Worm (Caenorhabditis elegans) whole organism, young adult: Measurements from ENCODE around the gene Y56A3A.16.

Experiments used
- B0019.2 ChIP-seq: fragments of 200-800 bp; sonication (Bioruptor generic); conservative IDR thresholded peaks from 2 replicates; pipeline ENCODE4 v1.3.6; 2022; ENCODE audit warnings: missing genetic modification reagents, missing genetic modification characterization, missing compliant biosample characterization
- B0035.1 ChIP-seq: sonication (generic microtip); optimal IDR thresholded peaks from 2 replicates; lab custom pipeline; 2016; ENCODE audit warnings: missing genetic modification characterization, mild to moderate bottlenecking, missing compliant biosample characterization, missing genotype, missing genetic modification reagents
- D2030.7 ChIP-seq: fragments of 200-800 bp; sonication (Bioruptor generic); IDR thresholded peaks from 2 replicates; pipeline ENCODE4 v1.3.6; 2022; ENCODE audit warnings: missing genetic modification reagents, missing genetic modification characterization, missing compliant biosample characterization
- F39B2.1 ChIP-seq: fragments of 200-800 bp; sonication (Bioruptor generic); IDR thresholded peaks from 2 replicates; pipeline ENCODE4 v1.3.6; 2022; ENCODE audit warnings: missing genetic modification reagents, missing genetic modification characterization, missing compliant biosample characterization
- F55B11.4 ChIP-seq: sonication (generic microtip); optimal IDR thresholded peaks from 2 replicates; lab custom pipeline; 2016; ENCODE audit warnings: missing compliant biosample characterization, missing genetic modification characterization, borderline replicate concordance; ENCODE audit not compliant: insufficient read depth
- F57A8.1 ChIP-seq: fragments of 200-800 bp; sonication (Bioruptor generic); optimal IDR thresholded peaks from 2 replicates; lab custom pipeline; 2018; ENCODE audit warnings: mild to moderate bottlenecking, missing genetic modification characterization, moderate library complexity, missing compliant biosample characterization
- K12H6.12 ChIP-seq: fragments of 200-800 bp; sonication (Bioruptor generic); optimal IDR thresholded peaks from 2 replicates; lab custom pipeline; 2018; ENCODE audit warnings: mild to moderate bottlenecking, missing genetic modification characterization, missing compliant biosample characterization
- T07F8.4 ChIP-seq: sonication (generic microtip); optimal IDR thresholded peaks from 2 replicates; lab custom pipeline; 2016; ENCODE audit warnings: mild to moderate bottlenecking, missing genetic modification characterization, moderate library complexity, missing compliant biosample characterization
- Y53G8AR.9 ChIP-seq: fragments of 200-800 bp; sonication (Bioruptor generic); conservative IDR thresholded peaks from 2 replicates; pipeline ENCODE4 v1.3.6; 2022; ENCODE audit warnings: missing genetic modification reagents, missing genetic modification characterization, missing compliant biosample characterization
- Y56A3A.18 ChIP-seq: fragments of 200-800 bp; sonication (Bioruptor generic); IDR thresholded peaks from 2 replicates; pipeline ENCODE4 v1.3.6; 2022; ENCODE audit warnings: missing genetic modification reagents, missing genetic modification characterization, missing compliant biosample characterization
- Y95B8A.8 ChIP-seq: fragments of 200-800 bp; sonication (Bioruptor generic); IDR thresholded peaks from 2 replicates; pipeline ENCODE4 v1.3.6; 2022; ENCODE audit warnings: missing genetic modification reagents, missing genetic modification characterization, missing compliant biosample characterization
- ZK185.1 ChIP-seq: sonication (generic microtip); optimal IDR thresholded peaks from 2 replicates; lab custom pipeline; 2016; ENCODE audit warnings: mild to moderate bottlenecking, missing genetic modification characterization, missing compliant biosample characterization; ENCODE audit not compliant: poor library complexity, severe bottlenecking
- aptf-2 ChIP-seq: fragments of 200-800 bp; sonication (Bioruptor generic); conservative IDR thresholded peaks from 2 replicates; pipeline ENCODE4 v1.3.6; 2022; ENCODE audit warnings: missing genetic modification reagents, missing genetic modification characterization, missing compliant biosample characterization
- atf-7 ChIP-seq: sonication (generic microtip); optimal IDR thresholded peaks from 2 replicates; lab custom pipeline; 2017; ENCODE audit warnings: mild to moderate bottlenecking, missing genetic modification characterization, missing compliant biosample characterization
- attf-3 ChIP-seq: fragments of 200-800 bp; sonication (Bioruptor generic); conservative IDR thresholded peaks from 2 replicates; pipeline ENCODE4 v1.3.6; 2022; ENCODE audit warnings: missing genetic modification reagents, missing genetic modification characterization, missing compliant biosample characterization
- attf-6 ChIP-seq: fragments of 200-800 bp; sonication (Bioruptor generic); IDR thresholded peaks from 2 replicates; pipeline ENCODE4 v1.3.6; 2022; ENCODE audit warnings: missing genetic modification reagents, missing genetic modification characterization, missing compliant biosample characterization
- bed-1 ChIP-seq: fragments of 200-800 bp; sonication (Bioruptor generic); IDR thresholded peaks from 2 replicates; pipeline ENCODE4 v1.3.6; 2022; ENCODE audit warnings: missing genetic modification reagents, missing genetic modification characterization, missing compliant biosample characterization
- bed-2 ChIP-seq: fragments of 200-800 bp; sonication (Bioruptor generic); IDR thresholded peaks from 2 replicates; pipeline ENCODE4 v1.3.6; 2022; ENCODE audit warnings: missing genetic modification reagents, missing genetic modification characterization, missing compliant biosample characterization
- ceh-27 ChIP-seq: fragments of 200-800 bp; sonication (Bioruptor generic); optimal IDR thresholded peaks from 2 replicates; lab custom pipeline; 2018; ENCODE audit warnings: mild to moderate bottlenecking, missing genetic modification characterization, moderate library complexity, missing compliant biosample characterization
- ceh-58 ChIP-seq: fragments of 200-800 bp; sonication (Bioruptor generic); IDR thresholded peaks from 2 replicates; pipeline ENCODE4 v1.3.6; 2022; ENCODE audit warnings: missing genetic modification characterization, missing compliant biosample characterization
- ceh-91 ChIP-seq: fragments of 200-800 bp; sonication (Bioruptor generic); IDR thresholded peaks from 2 replicates; pipeline ENCODE4 v1.3.6; 2022; ENCODE audit warnings: missing genetic modification reagents, missing genetic modification characterization, missing compliant biosample characterization
- die-1 ChIP-seq: sonication (generic microtip); optimal IDR thresholded peaks from 2 replicates; lab custom pipeline; 2016; ENCODE audit warnings: missing genotype, mild to moderate bottlenecking, missing genetic modification characterization, missing compliant biosample characterization
- dpl-1 ChIP-seq: fragments of 150-350 bp; optimal IDR thresholded peaks from 2 replicates; lab custom pipeline; 2014; ENCODE audit warnings: missing biosample characterization, missing genetic modification reagents, missing genetic modification characterization
- efl-1 ChIP-seq: fragments of 150-350 bp; optimal IDR thresholded peaks from 2 replicates; lab custom pipeline; 2014; ENCODE audit warnings: missing biosample characterization, missing genetic modification reagents, missing genetic modification characterization
- egrh-3 ChIP-seq: fragments of 200-800 bp; sonication (Bioruptor generic); IDR thresholded peaks from 2 replicates; pipeline ENCODE4 v1.3.6; 2022; ENCODE audit warnings: missing genetic modification reagents, missing genetic modification characterization, missing compliant biosample characterization
- gei-17 ChIP-seq: fragments of 200-800 bp; sonication (Bioruptor generic); optimal IDR thresholded peaks from 2 replicates; lab custom pipeline; 2018; ENCODE audit warnings: mild to moderate bottlenecking, missing genetic modification characterization, missing compliant biosample characterization
- him-1 ChIP-seq: sonication (generic microtip); optimal IDR thresholded peaks from 2 replicates; lab custom pipeline; 2016; ENCODE audit warnings: missing genotype, missing genetic modification reagents, missing genetic modification characterization, missing compliant biosample characterization
- hrde-1 ChIP-seq: sonication (generic microtip); optimal IDR thresholded peaks from 2 replicates; lab custom pipeline; 2016; ENCODE audit warnings: missing genetic modification characterization, mild to moderate bottlenecking, missing compliant biosample characterization, moderate library complexity, missing genotype, missing genetic modification reagents, borderline replicate concordance
- lin-26 ChIP-seq: fragments of 200-800 bp; sonication (Bioruptor generic); IDR thresholded peaks from 2 replicates; pipeline ENCODE4 v1.3.6; 2022; ENCODE audit warnings: missing genetic modification reagents, missing genetic modification characterization, missing compliant biosample characterization
- lir-1 ChIP-seq: fragments of 200-800 bp; sonication (Bioruptor generic); conservative IDR thresholded peaks from 2 replicates; pipeline ENCODE4 v1.3.6; 2022; ENCODE audit warnings: missing genetic modification reagents, missing genetic modification characterization, missing compliant biosample characterization
- lsl-1 ChIP-seq: fragments of 200-800 bp; sonication (Bioruptor generic); optimal IDR thresholded peaks from 2 replicates; lab custom pipeline; 2018; ENCODE audit warnings: mild to moderate bottlenecking, missing genetic modification characterization, moderate library complexity, missing compliant biosample characterization
- madf-3 ChIP-seq: fragments of 200-800 bp; sonication (Bioruptor generic); IDR thresholded peaks from 2 replicates; pipeline ENCODE4 v1.3.6; 2022; ENCODE audit warnings: missing genetic modification reagents, missing genetic modification characterization, missing compliant biosample characterization
- madf-6 ChIP-seq: fragments of 200-800 bp; sonication (Bioruptor generic); IDR thresholded peaks from 2 replicates; pipeline ENCODE4 v1.3.6; 2022; ENCODE audit warnings: missing genetic modification reagents, missing genetic modification characterization, missing compliant biosample characterization
- mel-28 ChIP-seq: sonication (generic microtip); optimal IDR thresholded peaks from 2 replicates; lab custom pipeline; 2016; ENCODE audit warnings: borderline replicate concordance, mild to moderate bottlenecking, missing genetic modification characterization, missing compliant biosample characterization
- nhr-120 ChIP-seq: fragments of 200-800 bp; sonication (Bioruptor generic); IDR thresholded peaks from 2 replicates; pipeline ENCODE4 v1.3.6; 2022; ENCODE audit warnings: missing genetic modification characterization, missing compliant biosample characterization
- nhr-80 ChIP-seq: sonication (generic microtip); optimal IDR thresholded peaks from 2 replicates; lab custom pipeline; 2016; ENCODE audit warnings: missing genetic modification characterization, missing compliant biosample characterization
- rpc-1 ChIP-seq, 2 experiments: fragments of 150-350 bp in 1 of 2; sonication (generic microtip) in 1 of 2; optimal IDR thresholded peaks; 2 replicates each; lab custom pipeline; 2014 to 2018; ENCODE audit warnings: missing biosample characterization in 1 of 2, missing genetic modification characterization in 1 of 2, missing genetic modification reagents in 1 of 2, missing genotype in 1 of 2
- sdz-38 ChIP-seq: sonication (generic microtip); optimal IDR thresholded peaks from 2 replicates; lab custom pipeline; 2016; ENCODE audit warnings: missing genotype, missing genetic modification characterization, missing compliant biosample characterization
- snpc-1.1 ChIP-seq: sonication (generic microtip); optimal IDR thresholded peaks from 2 replicates; lab custom pipeline; 2017; ENCODE audit warnings: missing genetic modification characterization, mild to moderate bottlenecking, missing compliant biosample characterization, antibody characterized with exemption, moderate library complexity, missing genotype, missing genetic modification reagents; ENCODE audit not compliant: insufficient read depth
- snpc-4 ChIP-seq, 5 experiments: fragments of 150-350 bp in 1 of 5; sonication (generic microtip) in 4 of 5; optimal IDR thresholded peaks; 2 replicates each; lab custom pipeline; 2014 to 2018; ENCODE audit warnings: missing genetic modification characterization in 5 of 5, missing biosample characterization in 3 of 5, antibody characterized with exemption in 2 of 5, mild to moderate bottlenecking in 2 of 5, missing compliant biosample characterization in 2 of 5, missing genotype in 2 of 5, moderate library complexity in 2 of 5, missing genetic modification reagents in 1 of 5
- sptf-2 ChIP-seq: fragments of 200-800 bp; sonication (Bioruptor generic); optimal IDR thresholded peaks from 2 replicates; lab custom pipeline; 2018; ENCODE audit warnings: mild to moderate bottlenecking, missing genetic modification characterization, missing compliant biosample characterization
- tlf-1 ChIP-seq: fragments of 200-800 bp; sonication (Bioruptor generic); optimal IDR thresholded peaks from 2 replicates; lab custom pipeline; 2018; ENCODE audit warnings: mild to moderate bottlenecking, missing genetic modification characterization, missing compliant biosample characterization
- unc-130 ChIP-seq: sonication (generic microtip); optimal IDR thresholded peaks from 2 replicates; lab custom pipeline; 2016; ENCODE audit warnings: missing genetic modification reagents, missing genetic modification characterization, missing compliant biosample characterization
- zfh-2 ChIP-seq: fragments of 200-800 bp; sonication (Bioruptor generic); conservative IDR thresholded peaks from 2 replicates; pipeline ENCODE4 v1.3.6; 2022; ENCODE audit warnings: missing genetic modification reagents, missing genetic modification characterization, missing compliant biosample characterization
- ztf-3 ChIP-seq: fragments of 200-800 bp; sonication (Bioruptor generic); optimal IDR thresholded peaks from 2 replicates; lab custom pipeline; 2018; ENCODE audit warnings: mild to moderate bottlenecking, missing genetic modification characterization, missing compliant biosample characterization

Y56A3A.16 gene

DNA sequence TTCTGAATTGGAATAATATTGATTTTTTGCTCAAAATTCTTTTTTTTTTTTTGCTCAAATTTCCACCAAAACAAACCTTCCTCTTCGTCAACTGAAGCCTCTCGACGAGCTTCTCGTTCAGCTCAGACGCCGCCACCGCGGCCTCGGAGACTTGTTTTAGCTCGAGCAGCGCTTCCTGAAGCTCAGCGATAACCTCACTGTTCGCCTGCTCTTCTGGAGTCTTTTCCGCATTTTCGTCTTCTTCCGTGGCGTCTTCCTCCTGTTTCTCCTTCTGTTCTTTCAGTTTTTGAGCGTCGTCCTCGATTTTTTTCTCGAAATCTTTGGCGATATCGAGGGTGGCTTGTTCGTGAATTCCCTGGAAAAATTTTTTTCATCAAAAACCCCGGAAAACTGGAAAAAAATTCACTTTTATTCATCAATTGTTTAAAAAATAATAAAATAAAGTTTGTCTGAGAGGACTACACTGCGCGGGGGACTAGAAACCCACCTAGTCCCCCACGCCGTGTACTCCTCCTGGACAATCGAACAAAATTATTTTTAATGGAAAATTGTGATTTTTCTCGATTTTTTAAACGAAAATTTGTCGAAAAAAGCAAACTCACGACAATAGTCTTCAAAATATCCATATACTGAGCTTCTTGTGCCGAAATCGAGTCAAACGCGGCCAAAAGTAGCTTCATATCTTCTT is 32.1 kb upstream of the Y56A3A.16 start (continued):
- TF ChIP-seq aptf-2 (GFP tag; lab: Robert Waterston, UW) (0 out of 2 replicates have a peak, but pooled peaks have one; percentile 30), madf-3 (GFP tag; lab: Robert Waterston, UW) (0 out of 2 replicates have a peak, but pooled peaks have one; percentile 69), F39B2.1 (GFP tag; lab: Robert Waterston, UW) (no peak), ZK185.1 (tag; lab: Kevin White, UChicago) (no peak), attf-6 (GFP tag; lab: Robert Waterston, UW) (0 out of 2 replicates have a peak, but pooled peaks have one; percentile 34), ceh-58 (no peak), B0019.2 (GFP tag; lab: Robert Waterston, UW) (0 out of 2 replicates have a peak, but pooled peaks have one; percentile 43), ceh-27 (GFP tag; lab: Kevin White, UChicago) (peak; percentile 77), K12H6.12 (tag; lab: Kevin White, UChicago) (peak; percentile 82), lin-26 (no peak), B0035.1 (peak; percentile 59), ceh-91 (GFP tag; lab: Robert Waterston, UW) (peak; percentile 46; the same call in 1 of the 2 replicates), F55B11.4 (tag; lab: Kevin White, UChicago) (no peak), mel-28 (no peak), die-1 (no peak), attf-3 (no peak), D2030.7 (GFP tag; lab: Robert Waterston, UW) (peak; percentile 62; the same call in 1 of the 2 replicates), nhr-120 (no peak), tlf-1 (GFP tag; lab: Kevin White, UChicago) (no peak), rpc-1 (optimal IDR thresholded peaks at IDR 0.05; lab: Kevin White, UChicago) (no peak), rpc-1 (tag; optimal IDR thresholded peaks at IDR 0.05; lab: Kevin White, UChicago) (no peak), unc-130 (GFP tag; lab: Kevin White, UChicago) (peak; percentile 91), sptf-2 (GFP tag; lab: Kevin White, UChicago) (no peak), atf-7 (tag; lab: Kevin White, UChicago) (peak; percentile 43), bed-2 (GFP tag; lab: Robert Waterston, UW) (peak; percentile 35; the same call in 1 of the 2 replicates), efl-1 (peak; percentile 12), bed-1 (GFP tag; lab: Robert Waterston, UW) (no peak), nhr-80 (tag; lab: Kevin White, UChicago) (no peak), hrde-1 (tag; lab: Kevin White, UChicago) (peak; percentile 47), dpl-1 (GFP tag; lab: Kevin White, UChicago) (peak; percentile 31), sdz-38 (tag; lab: Kevin White, UChicago) (no peak), Y53G8AR.9 (GFP tag; lab: Robert Waterston, UW) (no peak), T07F8.4 (tag; lab: Kevin White, UChicago) (no peak), egrh-3 (GFP tag; lab: Robert Waterston, UW) (0 out of 2 replicates have a peak, but pooled peaks have one; percentile 17), snpc-1.1 (tag; lab: Kevin White, UChicago) (no peak), him-1 (peak; percentile 51), Y95B8A.8 (GFP tag; lab: Robert Waterston, UW) (no peak), lsl-1 (peak; percentile 49), gei-17 (GFP tag; lab: Kevin White, UChicago) (peak; percentile 6), ztf-3 (GFP tag; lab: Kevin White, UChicago) (no peak), lir-1 (GFP tag; lab: Robert Waterston, UW) (peak; percentile 89), F57A8.1 (GFP tag; lab: Kevin White, UChicago) (no peak), zfh-2 (peak; percentile 58; the same call in 1 of the 2 replicates), madf-6 (peak; percentile 72), snpc-4 (GFP tag; optimal IDR thresholded peaks at IDR 0.05; lab: Kevin White, UChicago) (no peak), snpc-4 (tag; optimal IDR thresholded peaks at IDR 0.05; lab: Kevin White, UChicago) (peak in 1 of 4 experiments; percentile 44), Y56A3A.18 (GFP tag; lab: Robert Waterston, UW) (no peak)
